Worm (Caenorhabditis elegans) whole organism, late embryonic: ENCODE results near the gene C25E10.7.

Source experiments
- C38D4.7 ChIP-seq: fragments of 200-800 bp; sonication (Bioruptor generic); optimal IDR thresholded peaks from 2 replicates; lab custom pipeline; 2018; ENCODE audit warnings: mild to moderate bottlenecking, missing genetic modification characterization, moderate library complexity, missing compliant biosample characterization
- ceh-24 ChIP-seq: sonication (generic microtip); optimal IDR thresholded peaks from 2 replicates; lab custom pipeline; 2016; ENCODE audit warnings: mild to moderate bottlenecking, missing genetic modification characterization, missing compliant biosample characterization
- ets-4 ChIP-seq: sonication (generic microtip); optimal IDR thresholded peaks from 2 replicates; lab custom pipeline; 2016; ENCODE audit warnings: missing genetic modification characterization, missing compliant biosample characterization
- fkh-10 ChIP-seq: fragments of 150-350 bp; optimal IDR thresholded peaks from 2 replicates; lab custom pipeline; 2014; ENCODE audit warnings: missing biosample characterization, missing genetic modification reagents, missing genetic modification characterization
- fkh-6 ChIP-seq: sonication (generic microtip); optimal IDR thresholded peaks from 2 replicates; lab custom pipeline; 2016; ENCODE audit warnings: missing genetic modification characterization, missing compliant biosample characterization
- gmeb-2 ChIP-seq: sonication (generic microtip); optimal IDR thresholded peaks from 2 replicates; lab custom pipeline; 2016; ENCODE audit warnings: missing genetic modification characterization, inconsistent platforms, missing compliant biosample characterization
- hlh-13 ChIP-seq: fragments of 200-800 bp; sonication (Bioruptor generic); optimal IDR thresholded peaks from 2 replicates; lab custom pipeline; 2018; ENCODE audit warnings: mild to moderate bottlenecking, missing genetic modification characterization, missing compliant biosample characterization
- hlh-6 ChIP-seq: sonication (generic microtip); optimal IDR thresholded peaks from 2 replicates; lab custom pipeline; 2016; ENCODE audit warnings: missing genotype, missing genetic modification characterization, missing compliant biosample characterization
- mec-3 ChIP-seq: sonication (generic microtip); optimal IDR thresholded peaks from 2 replicates; lab custom pipeline; 2016; ENCODE audit warnings: borderline replicate concordance, missing genetic modification characterization, missing compliant biosample characterization
- nfya-1 ChIP-seq: sonication (generic microtip); optimal IDR thresholded peaks from 2 replicates; lab custom pipeline; 2017; ENCODE audit warnings: missing genetic modification characterization, mild to moderate bottlenecking, missing compliant biosample characterization, antibody characterized with exemption, moderate library complexity
- pha-2 ChIP-seq: sonication (generic microtip); optimal IDR thresholded peaks from 2 replicates; lab custom pipeline; 2017; ENCODE audit warnings: mild to moderate bottlenecking, missing genetic modification characterization, missing compliant biosample characterization
- pqm-1 ChIP-seq: sonication (generic microtip); optimal IDR thresholded peaks from 2 replicates; lab custom pipeline; 2016; ENCODE audit warnings: missing genetic modification characterization, missing compliant biosample characterization
- ztf-16 ChIP-seq: sonication (generic microtip); optimal IDR thresholded peaks from 2 replicates; lab custom pipeline; 2017; ENCODE audit warnings: missing genetic modification characterization, missing compliant biosample characterization

DNA sequence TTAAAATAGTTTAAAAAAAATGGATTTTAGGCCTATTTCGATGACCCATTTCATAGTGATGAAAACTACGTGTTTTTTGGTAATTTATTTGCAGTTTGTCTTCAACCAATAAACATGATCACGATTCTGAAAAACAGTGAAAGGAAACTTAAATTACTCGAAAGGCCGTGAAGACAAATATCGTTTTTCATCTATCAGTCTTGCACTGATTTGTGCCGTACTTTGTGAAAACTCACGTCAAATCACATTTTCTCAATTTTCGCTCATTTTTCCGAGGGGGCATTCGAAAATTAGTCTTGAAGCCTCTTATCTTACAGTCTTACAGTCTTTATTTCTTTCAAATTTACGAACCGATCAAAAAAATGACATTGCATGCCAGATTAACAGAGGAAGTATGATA lies 7.6 kb upstream of the C25E10.7 start, which contains the start of gene C25E10.11:
- TF ChIP-seq fkh-6 (tag; lab: Kevin White, UChicago) (no peak), hlh-6 (tag; lab: Kevin White, UChicago) (no peak), hlh-13 (GFP tag; lab: Kevin White, UChicago) (no peak), ztf-16 (no peak), gmeb-2 (tag; lab: Kevin White, UChicago) (no peak), ceh-24 (no peak), C38D4.7 (no peak), mec-3 (tag; lab: Kevin White, UChicago) (no peak), pha-2 (tag; lab: Kevin White, UChicago) (no peak), pqm-1 (tag; lab: Kevin White, UChicago) (no peak), nfya-1 (tag; lab: Kevin White, UChicago) (no peak), ets-4 (no peak), fkh-10 (GFP tag; lab: Kevin White, UChicago) (no peak)
